Fruit fly (Drosophila melanogaster) whole organism, embryonic: ENCODE measurements around the gene NitFhit.
A peak's percentile ranks its signal among the peaks of the same experiment; 100 is the strongest.

Experiments
- Asciz ChIP-seq: fragments of 200-800 bp; sonication (Bioruptor generic); optimal IDR thresholded peaks from 2 replicates; lab custom pipeline; 2017; ENCODE audit warnings: missing biosample characterization, mild to moderate bottlenecking, missing genetic modification characterization, missing genetic modification reagents
- Blimp-1 ChIP-seq: fragments of 200-800 bp; sonication (Bioruptor generic); optimal IDR thresholded peaks from 3 replicates; lab custom pipeline; 2018; ENCODE audit warnings: missing biosample characterization, missing genetic modification characterization, mild to moderate bottlenecking, moderate library complexity, missing genetic modification reagents
- BtbVII ChIP-seq: fragments of 200-800 bp; sonication (Bioruptor generic); optimal IDR thresholded peaks from 3 replicates; lab custom pipeline; 2017; ENCODE audit warnings: missing biosample characterization, mild to moderate bottlenecking, missing genetic modification characterization
- CG10147 ChIP-seq: fragments of 200-800 bp; sonication (Bioruptor generic); optimal IDR thresholded peaks from 2 replicates; lab custom pipeline; 2019; ENCODE audit warnings: missing biosample characterization, mild to moderate bottlenecking, missing genetic modification characterization, moderate library complexity
- CG10274 ChIP-seq: fragments of 200-800 bp; sonication (Bioruptor generic); optimal IDR thresholded peaks from 3 replicates; lab custom pipeline; 2017; ENCODE audit warnings: missing biosample characterization, mild to moderate bottlenecking, missing genetic modification characterization
- CG10462 ChIP-seq: fragments of 200-800 bp; sonication (Bioruptor generic); optimal IDR thresholded peaks from 2 replicates; lab custom pipeline; 2016; ENCODE audit warnings: missing biosample characterization, missing genetic modification characterization
- CG11247 ChIP-seq: fragments of 200-800 bp; sonication (Bioruptor generic); IDR thresholded peaks from 2 replicates; pipeline ENCODE4 v1.3.6; 2022; ENCODE audit warnings: missing biosample characterization, missing genetic modification characterization
- CG15269 ChIP-seq: fragments of 200-800 bp; sonication (Bioruptor generic); optimal IDR thresholded peaks from 2 replicates; lab custom pipeline; 2018; ENCODE audit warnings: missing biosample characterization, mild to moderate bottlenecking, missing genetic modification characterization, moderate library complexity
- CG15514 ChIP-seq: fragments of 200-800 bp; sonication (Bioruptor generic); optimal IDR thresholded peaks from 3 replicates; lab custom pipeline; 2017; ENCODE audit warnings: missing biosample characterization, missing genetic modification characterization, mild to moderate bottlenecking, moderate library complexity, missing genetic modification reagents
- CG17361 ChIP-seq: fragments of 200-800 bp; sonication (Bioruptor generic); IDR thresholded peaks from 3 replicates; pipeline ENCODE4 v1.3.6; 2022; ENCODE audit warnings: missing biosample characterization, missing genetic modification characterization
- CG1832 ChIP-seq: fragments of 200-800 bp; sonication (Bioruptor generic); optimal IDR thresholded peaks from 2 replicates; lab custom pipeline; 2017; ENCODE audit warnings: missing biosample characterization, mild to moderate bottlenecking, missing genetic modification characterization, inconsistent platforms
- CG2129 ChIP-seq: fragments of 200-800 bp; sonication (Bioruptor generic); IDR thresholded peaks from 2 replicates; pipeline ENCODE4 v1.3.6; 2022; ENCODE audit warnings: missing biosample characterization, missing genetic modification characterization; ENCODE audit not compliant: partially characterized antibody
- CG2889 ChIP-seq: fragments of 200-800 bp; sonication (Bioruptor generic); IDR thresholded peaks from 3 replicates; pipeline ENCODE4 v1.3.6; 2022; ENCODE audit warnings: missing biosample characterization, missing genetic modification characterization
- CG31224 ChIP-seq: fragments of 200-800 bp; sonication (Bioruptor generic); IDR thresholded peaks from 2 replicates; pipeline ENCODE4 v1.3.6; 2022; ENCODE audit warnings: missing biosample characterization, missing genetic modification characterization
- CG32532 ChIP-seq: fragments of 200-800 bp; sonication (Bioruptor generic); IDR thresholded peaks from 2 replicates; pipeline ENCODE4 v1.3.6; 2022; ENCODE audit warnings: missing biosample characterization, missing genetic modification characterization
- CG3847 ChIP-seq: fragments of 200-800 bp; sonication (Bioruptor generic); IDR thresholded peaks from 2 replicates; pipeline ENCODE4 v1.3.6; 2022; ENCODE audit warnings: missing biosample characterization, missing genetic modification characterization
- CG42726 ChIP-seq: fragments of 200-800 bp; sonication (Bioruptor generic); IDR thresholded peaks from 2 replicates; pipeline ENCODE4 v1.3.6; 2022; ENCODE audit warnings: missing biosample characterization, missing genetic modification characterization; ENCODE audit not compliant: partially characterized antibody
- CG6272 ChIP-seq: fragments of 200-800 bp; sonication (Bioruptor generic); IDR thresholded peaks from 2 replicates; pipeline ENCODE4 v1.3.6; 2022; ENCODE audit warnings: missing biosample characterization, missing genetic modification characterization
- CG6813 ChIP-seq: fragments of 200-800 bp; sonication (Bioruptor generic); optimal IDR thresholded peaks from 2 replicates; lab custom pipeline; 2017; ENCODE audit warnings: missing biosample characterization, missing genetic modification characterization, mild to moderate bottlenecking, moderate library complexity, missing genetic modification reagents
- CG8089 ChIP-seq: fragments of 200-800 bp; sonication (Bioruptor generic); optimal IDR thresholded peaks from 3 replicates; lab custom pipeline; 2016; ENCODE audit warnings: missing biosample characterization, missing genetic modification characterization
- CG8290 ChIP-seq, 3 experiments: fragments of 200-800 bp; sonication (Bioruptor generic); optimal IDR thresholded peaks; 2 replicates each; lab custom pipeline; 2016 to 2019; ENCODE audit warnings: missing biosample characterization in 3 of 3, missing genetic modification characterization in 3 of 3, mild to moderate bottlenecking in 2 of 3, moderate library complexity in 1 of 3
- CTCF ChIP-seq: fragments of 200-800 bp; sonication (Bioruptor generic); optimal IDR thresholded peaks from 2 replicates; lab custom pipeline; 2017; ENCODE audit warnings: missing biosample characterization, mild to moderate bottlenecking, missing genetic modification characterization, moderate library complexity
- CrebB ChIP-seq: fragments of 200-800 bp; sonication (Bioruptor generic); optimal IDR thresholded peaks from 3 replicates; lab custom pipeline; 2018; ENCODE audit warnings: missing biosample characterization, mild to moderate bottlenecking, missing genetic modification characterization
- Dbx ChIP-seq: fragments of 200-800 bp; sonication (Bioruptor generic); IDR thresholded peaks from 3 replicates; pipeline ENCODE4 v1.3.6; 2022; ENCODE audit warnings: missing biosample characterization, missing genetic modification characterization
- Fer1 ChIP-seq: fragments of 200-800 bp; sonication (Bioruptor generic); optimal IDR thresholded peaks from 2 replicates; lab custom pipeline; 2017; ENCODE audit warnings: missing biosample characterization, mild to moderate bottlenecking, missing genetic modification characterization
- H2.0 ChIP-seq: fragments of 200-800 bp; sonication (Bioruptor generic); IDR thresholded peaks from 2 replicates; pipeline ENCODE4 v1.3.6; 2022; ENCODE audit warnings: missing biosample characterization, missing genetic modification characterization
- NK7.1 ChIP-seq: fragments of 200-800 bp; sonication (Bioruptor generic); optimal IDR thresholded peaks from 3 replicates; lab custom pipeline; 2016; ENCODE audit warnings: missing biosample characterization, missing genetic modification characterization
- Ptx1 ChIP-seq: fragments of 200-800 bp; sonication (Bioruptor generic); IDR thresholded peaks from 2 replicates; pipeline ENCODE4 v1.3.6; 2022; ENCODE audit warnings: missing biosample characterization, missing genetic modification characterization
- TFAM ChIP-seq: fragments of 200-800 bp; sonication (Bioruptor generic); optimal IDR thresholded peaks from 2 replicates; lab custom pipeline; 2017; ENCODE audit warnings: missing biosample characterization, missing genetic modification characterization, inconsistent platforms
- Taf1 ChIP-seq: fragments of 200-800 bp; sonication (Bioruptor generic); IDR thresholded peaks from 2 replicates; pipeline ENCODE4 v1.3.6; 2022; ENCODE audit warnings: missing biosample characterization, missing genetic modification characterization
- Xrp1 ChIP-seq: fragments of 200-800 bp; sonication (Bioruptor generic); IDR thresholded peaks from 2 replicates; pipeline ENCODE4 v1.3.6; 2022; ENCODE audit warnings: missing biosample characterization, missing genetic modification characterization
- ato ChIP-seq: fragments of 200-800 bp; sonication (Bioruptor generic); IDR thresholded peaks from 2 replicates; pipeline ENCODE4 v1.3.6; 2022; ENCODE audit warnings: missing biosample characterization, missing genetic modification characterization; ENCODE audit not compliant: partially characterized antibody
- cg ChIP-seq: fragments of 200-800 bp; sonication (Bioruptor generic); optimal IDR thresholded peaks from 3 replicates; lab custom pipeline; 2019; ENCODE audit warnings: missing biosample characterization, mild to moderate bottlenecking, missing genetic modification characterization, moderate library complexity
- fd3F ChIP-seq: fragments of 200-800 bp; sonication (Bioruptor generic); optimal IDR thresholded peaks from 2 replicates; lab custom pipeline; 2018; ENCODE audit warnings: missing biosample characterization, mild to moderate bottlenecking, missing genetic modification characterization, moderate library complexity
- her ChIP-seq: fragments of 200-800 bp; sonication (Bioruptor generic); optimal IDR thresholded peaks from 2 replicates; lab custom pipeline; 2016; ENCODE audit warnings: missing biosample characterization, missing genetic modification characterization
- nerfin-1 ChIP-seq: fragments of 200-800 bp; sonication (Bioruptor generic); optimal IDR thresholded peaks from 3 replicates; lab custom pipeline; 2019; ENCODE audit warnings: missing biosample characterization, mild to moderate bottlenecking, missing genetic modification characterization, moderate library complexity
- p53 ChIP-seq: fragments of 200-800 bp; sonication (Bioruptor generic); optimal IDR thresholded peaks from 2 replicates; lab custom pipeline; 2016; ENCODE audit warnings: missing biosample characterization, missing genetic modification characterization
- pan ChIP-seq, 4 experiments: fragments of >200 bp in 3 of 4; fragments of 200-800 bp in 1 of 4; sonication (Bioruptor generic) in 1 of 4; optimal IDR thresholded peaks in 3 of 4; IDR thresholded peaks in 1 of 4; 2 replicates each; pipeline versions ENCODE4 v1.3.6 to Lab custom; 2017 to 2022; ENCODE audit warnings: missing biosample characterization in 2 of 4, missing genetic modification characterization in 2 of 4, mixed read lengths in 1 of 4
- pzg ChIP-seq: fragments of 200-800 bp; sonication (Bioruptor generic); optimal IDR thresholded peaks from 3 replicates; lab custom pipeline; 2018; ENCODE audit warnings: missing biosample characterization, mild to moderate bottlenecking, missing genetic modification characterization, moderate library complexity
- sc ChIP-seq, 3 experiments: fragments of >200 bp in 2 of 3; fragments of 200-800 bp in 1 of 3; sonication (Bioruptor generic) in 1 of 3; optimal IDR thresholded peaks; 2 replicates in 2 of 3; 3 replicates in 1 of 3; lab custom pipeline; 2017; ENCODE audit warnings: mild to moderate bottlenecking in 1 of 3, missing biosample characterization in 1 of 3, missing genetic modification characterization in 1 of 3, missing genetic modification reagents in 1 of 3
- tap ChIP-seq: fragments of 200-800 bp; optimal IDR thresholded peaks from 3 replicates; lab custom pipeline; 2019; ENCODE audit warnings: missing biosample characterization, mild to moderate bottlenecking, missing genetic modification characterization, moderate library complexity
- trem ChIP-seq: fragments of 200-800 bp; optimal IDR thresholded peaks from 3 replicates; lab custom pipeline; 2019; ENCODE audit warnings: missing biosample characterization, mild to moderate bottlenecking, missing genetic modification characterization, moderate library complexity
- usp ChIP-seq: fragments of >200 bp; optimal IDR thresholded peaks from 2 replicates; lab custom pipeline; 2017; ENCODE audit warnings: missing biosample characterization, missing genetic modification characterization
- wdn ChIP-seq: fragments of 200-800 bp; sonication (Bioruptor generic); IDR thresholded peaks from 2 replicates; pipeline ENCODE4 v1.3.6; 2022; ENCODE audit warnings: missing biosample characterization, missing genetic modification characterization
- wek ChIP-seq: fragments of 200-800 bp; sonication (Bioruptor generic); optimal IDR thresholded peaks from 3 replicates; lab custom pipeline; 2018; ENCODE audit warnings: missing biosample characterization, mild to moderate bottlenecking, missing genetic modification characterization, moderate library complexity
- wor ChIP-seq: fragments of 200-800 bp; sonication (Bioruptor generic); IDR thresholded peaks from 2 replicates; pipeline ENCODE4 v1.3.6; 2022; ENCODE audit warnings: missing biosample characterization, missing genetic modification characterization
- z ChIP-seq: fragments of 200-800 bp; sonication (Bioruptor generic); IDR thresholded peaks from 3 replicates; pipeline ENCODE4 v1.3.6; 2022; ENCODE audit warnings: missing biosample characterization, missing genetic modification characterization

NitFhit gene

dm6 chr3L:223019-223902, 19.7 kb downstream of the NitFhit start, which contains the start of the genes pyx and CG33229 (continued):
- TF ChIP-seq CG2129 (no peak), CG11247 (GFP tag; lab: Robert Waterston, UW) (peak; percentile 68), CG15269 (tag; lab: Kevin White, UChicago) (peak; percentile 88), fd3F (GFP tag; lab: Kevin White, UChicago) (peak; percentile 81), nerfin-1 (tag; lab: Kevin White, UChicago) (peak; percentile 62), Xrp1 (GFP tag; lab: Robert Waterston, UW) (peak; percentile 59), tap (tag; lab: Kevin White, UChicago) (peak; percentile 62), sc (optimal IDR thresholded peaks at IDR 0.05; lab: Kevin White, UChicago) (no peak), sc (GFP tag; optimal IDR thresholded peaks at IDR 0.05; lab: Kevin White, UChicago) (peak; percentile 75), Dbx (GFP tag; lab: Robert Waterston, UW) (peak; percentile 86), wor (GFP tag; lab: Robert Waterston, UW) (peak; percentile 68), BtbVII (peak; percentile 62), CG31224 (GFP tag; lab: Robert Waterston, UW) (peak; percentile 79), CG15514 (GFP tag; lab: Kevin White, UChicago) (peak; percentile 65), H2.0 (GFP tag; lab: Robert Waterston, UW) (peak; percentile 75), CG17361 (peak; percentile 95), Blimp-1 (GFP tag; lab: Kevin White, UChicago) (no peak), CG3847 (peak; percentile 87), CrebB (tag; lab: Kevin White, UChicago) (peak; percentile 14), CG8089 (peak; percentile 66), ato (GFP tag; lab: Robert Waterston, UW) (no peak), CG32532 (GFP tag; lab: Robert Waterston, UW) (peak; percentile 93), usp (GFP tag; lab: Kevin White, UChicago) (no peak), CG42726 (GFP tag; lab: Robert Waterston, UW) (no peak), trem (tag; lab: Kevin White, UChicago) (peak; percentile 33), CG8290 (GFP tag; optimal IDR thresholded peaks at IDR 0.05; lab: Kevin White, UChicago) (peak; percentile 76), CG8290 (tag; optimal IDR thresholded peaks at IDR 0.05; lab: Kevin White, UChicago) (peak in 1 of 2 experiments; percentile 90), Taf1 (GFP tag; lab: Robert Waterston, UW) (no peak; the same call in 1 of the 2 replicates), CG1832 (GFP tag; lab: Kevin White, UChicago) (no peak), Fer1 (GFP tag; lab: Kevin White, UChicago) (peak; percentile 55), CG10274 (GFP tag; lab: Kevin White, UChicago) (peak; percentile 75), CG10147 (peak; percentile 92), TFAM (peak; percentile 31), wek (GFP tag; lab: Kevin White, UChicago) (peak; percentile 98), CG10462 (GFP tag; lab: Kevin White, UChicago) (peak; percentile 47), pzg (peak; percentile 57), CG6813 (peak; percentile 68), wdn (peak; percentile 75), CTCF (peak; percentile 26), CG2889 (GFP tag; lab: Robert Waterston, UW) (peak; percentile 60; the same call in 2 of the 3 replicates), Asciz (GFP tag; lab: Kevin White, UChicago) (peak; percentile 64), NK7.1 (peak; percentile 45), cg (GFP tag; lab: Kevin White, UChicago) (no peak), Ptx1 (GFP tag; lab: Robert Waterston, UW) (peak; percentile 87), pan (optimal IDR thresholded peaks at IDR 0.05; lab: Kevin White, UChicago) (no peak), pan (GFP tag; optimal IDR thresholded peaks at IDR 0.05 in 1 of 2, IDR thresholded peaks at IDR 0.05 in 1 of 2) (peak in 1 of 2 experiments; percentile 70), her (GFP tag; lab: Kevin White, UChicago) (peak; percentile 28), p53 (no peak), CG6272 (GFP tag; lab: Robert Waterston, UW) (peak; percentile 77), z (GFP tag; lab: Robert Waterston, UW) (no peak)
